Worm (Caenorhabditis elegans) whole organism, young adult: ENCODE results near the gene ehbp-1.
A peak's percentile ranks its signal among the peaks of the same experiment; 100 is the strongest.

Experiments
- B0035.1 ChIP-seq: sonication (generic microtip); optimal IDR thresholded peaks from 2 replicates; lab custom pipeline; 2016; ENCODE audit warnings: missing genetic modification characterization, mild to moderate bottlenecking, missing compliant biosample characterization, missing genotype, missing genetic modification reagents
- C06A6.2 ChIP-seq: fragments of 200-800 bp; sonication (Bioruptor generic); conservative IDR thresholded peaks from 2 replicates; pipeline ENCODE4 v1.3.6; 2022; ENCODE audit warnings: missing genetic modification characterization, missing compliant biosample characterization
- D2030.7 ChIP-seq: fragments of 200-800 bp; sonication (Bioruptor generic); IDR thresholded peaks from 2 replicates; pipeline ENCODE4 v1.3.6; 2022; ENCODE audit warnings: missing genetic modification reagents, missing genetic modification characterization, missing compliant biosample characterization
- F23B12.7 ChIP-seq: sonication (generic microtip); optimal IDR thresholded peaks from 2 replicates; lab custom pipeline; 2017; ENCODE audit warnings: missing genetic modification characterization, mild to moderate bottlenecking, missing compliant biosample characterization, antibody characterized with exemption, moderate library complexity; ENCODE audit not compliant: insufficient read depth
- F39B2.1 ChIP-seq: fragments of 200-800 bp; sonication (Bioruptor generic); IDR thresholded peaks from 2 replicates; pipeline ENCODE4 v1.3.6; 2022; ENCODE audit warnings: missing genetic modification reagents, missing genetic modification characterization, missing compliant biosample characterization
- F52B5.7 ChIP-seq: sonication (generic microtip); optimal IDR thresholded peaks from 2 replicates; lab custom pipeline; 2016; ENCODE audit warnings: mild to moderate bottlenecking, missing genetic modification characterization, missing compliant biosample characterization
- K12H6.12 ChIP-seq: fragments of 200-800 bp; sonication (Bioruptor generic); optimal IDR thresholded peaks from 2 replicates; lab custom pipeline; 2018; ENCODE audit warnings: mild to moderate bottlenecking, missing genetic modification characterization, missing compliant biosample characterization
- ZK185.1 ChIP-seq: sonication (generic microtip); optimal IDR thresholded peaks from 2 replicates; lab custom pipeline; 2016; ENCODE audit warnings: mild to moderate bottlenecking, missing genetic modification characterization, missing compliant biosample characterization; ENCODE audit not compliant: poor library complexity, severe bottlenecking
- ama-1 ChIP-seq, 3 experiments: fragments of 150-350 bp in 1 of 3; sonication (generic microtip) in 2 of 3; optimal IDR thresholded peaks; 2 replicates each; lab custom pipeline; 2014 to 2018; ENCODE audit warnings: missing biosample characterization in 2 of 3, missing genetic modification characterization in 2 of 3, missing genetic modification reagents in 2 of 3
- attf-5 ChIP-seq: fragments of 200-800 bp; sonication (Bioruptor generic); optimal IDR thresholded peaks from 2 replicates; lab custom pipeline; 2018; ENCODE audit warnings: mild to moderate bottlenecking, missing genetic modification characterization, missing compliant biosample characterization
- cebp-1 ChIP-seq, 2 experiments: fragments of 200-800 bp in 1 of 2; sonication (Bioruptor generic) in 1 of 2; sonication (generic microtip) in 1 of 2; IDR thresholded peaks in 1 of 2; optimal IDR thresholded peaks in 1 of 2; 2 replicates each; pipeline versions ENCODE4 v1.3.6 to Lab custom; 2017 to 2022; ENCODE audit warnings: missing compliant biosample characterization in 2 of 2, missing genetic modification characterization in 2 of 2, mild to moderate bottlenecking in 1 of 2, missing genetic modification reagents in 1 of 2, moderate library complexity in 1 of 2
- ceh-27 ChIP-seq: fragments of 200-800 bp; sonication (Bioruptor generic); optimal IDR thresholded peaks from 2 replicates; lab custom pipeline; 2018; ENCODE audit warnings: mild to moderate bottlenecking, missing genetic modification characterization, moderate library complexity, missing compliant biosample characterization
- ceh-79 ChIP-seq: sonication (generic microtip); optimal IDR thresholded peaks from 2 replicates; lab custom pipeline; 2017; ENCODE audit warnings: mild to moderate bottlenecking, missing genetic modification characterization, missing compliant biosample characterization
- ceh-91 ChIP-seq: fragments of 200-800 bp; sonication (Bioruptor generic); IDR thresholded peaks from 2 replicates; pipeline ENCODE4 v1.3.6; 2022; ENCODE audit warnings: missing genetic modification reagents, missing genetic modification characterization, missing compliant biosample characterization
- chd-7 ChIP-seq: sonication (generic microtip); optimal IDR thresholded peaks from 2 replicates; lab custom pipeline; 2016; ENCODE audit warnings: mild to moderate bottlenecking, missing genetic modification characterization, moderate library complexity, missing compliant biosample characterization
- dox-1 ChIP-seq: fragments of 200-800 bp; sonication (Bioruptor generic); IDR thresholded peaks from 2 replicates; pipeline ENCODE4 v1.3.6; 2022; ENCODE audit warnings: missing genetic modification reagents, missing genetic modification characterization, missing compliant biosample characterization
- efl-1 ChIP-seq: fragments of 150-350 bp; optimal IDR thresholded peaks from 2 replicates; lab custom pipeline; 2014; ENCODE audit warnings: missing biosample characterization, missing genetic modification reagents, missing genetic modification characterization
- egl-44 ChIP-seq: fragments of 200-800 bp; sonication (Bioruptor generic); IDR thresholded peaks from 2 replicates; pipeline ENCODE4 v1.3.6; 2022; ENCODE audit warnings: missing genetic modification reagents, missing genetic modification characterization, missing compliant biosample characterization
- hmg-20 ChIP-seq: fragments of 200-800 bp; sonication (Bioruptor generic); IDR thresholded peaks from 2 replicates; pipeline ENCODE4 v1.3.6; 2022; ENCODE audit warnings: missing genetic modification reagents, missing genetic modification characterization, missing compliant biosample characterization
- hrde-1 ChIP-seq: sonication (generic microtip); optimal IDR thresholded peaks from 2 replicates; lab custom pipeline; 2016; ENCODE audit warnings: missing genetic modification characterization, mild to moderate bottlenecking, missing compliant biosample characterization, moderate library complexity, missing genotype, missing genetic modification reagents, borderline replicate concordance
- let-526 ChIP-seq: fragments of 200-800 bp; sonication (Bioruptor generic); IDR thresholded peaks from 2 replicates; pipeline ENCODE4 v1.3.6; 2022; ENCODE audit warnings: missing genetic modification reagents, missing genetic modification characterization, missing compliant biosample characterization
- lin-40 ChIP-seq: sonication (generic microtip); optimal IDR thresholded peaks from 2 replicates; lab custom pipeline; 2016; ENCODE audit warnings: missing genetic modification characterization, mild to moderate bottlenecking, missing compliant biosample characterization, missing genotype, missing genetic modification reagents
- madf-10 ChIP-seq: sonication (generic microtip); optimal IDR thresholded peaks from 2 replicates; lab custom pipeline; 2016; ENCODE audit warnings: mild to moderate bottlenecking, missing genetic modification characterization, missing compliant biosample characterization
- madf-3 ChIP-seq: fragments of 200-800 bp; sonication (Bioruptor generic); IDR thresholded peaks from 2 replicates; pipeline ENCODE4 v1.3.6; 2022; ENCODE audit warnings: missing genetic modification reagents, missing genetic modification characterization, missing compliant biosample characterization
- mcd-1 ChIP-seq: fragments of 200-800 bp; sonication (Bioruptor generic); IDR thresholded peaks from 2 replicates; pipeline ENCODE4 v1.3.6; 2022; ENCODE audit warnings: missing genetic modification reagents, missing genetic modification characterization, missing compliant biosample characterization
- nfyb-1 ChIP-seq: fragments of 200-800 bp; sonication (Bioruptor generic); IDR thresholded peaks from 2 replicates; pipeline ENCODE4 v1.3.6; 2022; ENCODE audit warnings: missing genetic modification reagents, missing genetic modification characterization, missing compliant biosample characterization
- nhr-80 ChIP-seq: sonication (generic microtip); optimal IDR thresholded peaks from 2 replicates; lab custom pipeline; 2016; ENCODE audit warnings: missing genetic modification characterization, missing compliant biosample characterization
- pha-4 ChIP-seq: fragments of 150-350 bp; sonication (generic microtip); optimal IDR thresholded peaks from 2 replicates; lab custom pipeline; 2014; ENCODE audit warnings: missing biosample characterization, missing genetic modification reagents, missing genetic modification characterization
- repo-1 ChIP-seq: sonication (generic microtip); optimal IDR thresholded peaks from 2 replicates; lab custom pipeline; 2017; ENCODE audit warnings: mild to moderate bottlenecking, missing genetic modification characterization, missing compliant biosample characterization
- sea-2 ChIP-seq: fragments of 200-800 bp; sonication (Bioruptor generic); IDR thresholded peaks from 2 replicates; pipeline ENCODE4 v1.3.6; 2022; ENCODE audit warnings: missing genetic modification characterization, missing compliant biosample characterization
- snpc-4 ChIP-seq, 5 experiments: fragments of 150-350 bp in 1 of 5; sonication (generic microtip) in 4 of 5; optimal IDR thresholded peaks; 2 replicates each; lab custom pipeline; 2014 to 2018; ENCODE audit warnings: missing genetic modification characterization in 5 of 5, missing biosample characterization in 3 of 5, antibody characterized with exemption in 2 of 5, mild to moderate bottlenecking in 2 of 5, missing compliant biosample characterization in 2 of 5, missing genotype in 2 of 5, moderate library complexity in 2 of 5, missing genetic modification reagents in 1 of 5
- tbp1 ChIP-seq: fragments of 200-800 bp; sonication (Bioruptor generic); optimal IDR thresholded peaks from 2 replicates; lab custom pipeline; 2018; ENCODE audit warnings: mild to moderate bottlenecking, missing genetic modification characterization, missing compliant biosample characterization
- tlf-1 ChIP-seq: fragments of 200-800 bp; sonication (Bioruptor generic); optimal IDR thresholded peaks from 2 replicates; lab custom pipeline; 2018; ENCODE audit warnings: mild to moderate bottlenecking, missing genetic modification characterization, missing compliant biosample characterization
- unc-130 ChIP-seq: sonication (generic microtip); optimal IDR thresholded peaks from 2 replicates; lab custom pipeline; 2016; ENCODE audit warnings: missing genetic modification reagents, missing genetic modification characterization, missing compliant biosample characterization
- zfh-2 ChIP-seq: fragments of 200-800 bp; sonication (Bioruptor generic); conservative IDR thresholded peaks from 2 replicates; pipeline ENCODE4 v1.3.6; 2022; ENCODE audit warnings: missing genetic modification reagents, missing genetic modification characterization, missing compliant biosample characterization
- zim-3 ChIP-seq: sonication (generic microtip); optimal IDR thresholded peaks from 2 replicates; lab custom pipeline; 2017; ENCODE audit warnings: mild to moderate bottlenecking, missing genetic modification characterization, moderate library complexity, missing compliant biosample characterization
- ztf-26 ChIP-seq: sonication (generic microtip); optimal IDR thresholded peaks from 2 replicates; lab custom pipeline; 2017; ENCODE audit warnings: missing genetic modification characterization, missing compliant biosample characterization
- ztf-28 ChIP-seq: fragments of 200-800 bp; sonication (Bioruptor generic); IDR thresholded peaks from 2 replicates; pipeline ENCODE4 v1.3.6; 2022; ENCODE audit warnings: missing genetic modification reagents, missing genetic modification characterization, missing compliant biosample characterization
- ztf-3 ChIP-seq: fragments of 200-800 bp; sonication (Bioruptor generic); optimal IDR thresholded peaks from 2 replicates; lab custom pipeline; 2018; ENCODE audit warnings: mild to moderate bottlenecking, missing genetic modification characterization, missing compliant biosample characterization

The ehbp-1 gene

DNA sequence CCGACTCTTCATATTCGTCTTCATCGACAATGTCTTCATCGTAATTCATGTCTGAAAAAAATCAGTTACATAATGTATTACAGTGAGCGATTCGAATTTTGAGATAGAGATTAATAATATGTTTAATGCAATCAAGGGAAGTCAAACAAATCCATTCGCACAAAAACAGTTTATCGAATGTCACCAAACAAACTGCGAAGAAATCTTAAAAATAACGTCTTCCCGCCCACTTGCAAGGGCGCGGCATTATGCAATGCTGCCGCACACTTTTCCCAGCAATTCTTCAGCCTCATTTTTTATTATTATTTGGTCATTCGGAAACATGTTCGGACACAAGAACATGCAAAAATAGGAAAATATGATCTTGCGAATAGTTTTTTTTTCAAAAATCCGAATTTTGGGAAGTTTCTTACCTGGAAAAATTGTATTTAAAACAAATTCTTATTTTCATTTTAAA lies 6.2 kb upstream of the ehbp-1 start, which contains the start of gene mdf-1 (continued):
- peak; percentile 21 for TF ChIP-seq chd-7 (tag; lab: Kevin White, UChicago)
- TF ChIP-seq dox-1 (GFP tag; lab: Robert Waterston, UW): peak; percentile 49; the same call in 1 of the 2 replicates
- TF ChIP-seq hrde-1 (tag; lab: Kevin White, UChicago): peak; percentile 34
- peak; percentile 59 for TF ChIP-seq efl-1 (GFP tag; lab: Kevin White, UChicago)
- peak; percentile 24 for TF ChIP-seq F23B12.7 (tag; lab: Kevin White, UChicago)
- no peak for TF ChIP-seq zim-3
- peak; percentile 69; the same call in 1 of the 2 replicates for TF ChIP-seq madf-3 (GFP tag; lab: Robert Waterston, UW)
- TF ChIP-seq hmg-20 (GFP tag; lab: Robert Waterston, UW): 0 out of 2 replicates have a peak, but pooled peaks have one; percentile 4
- TF ChIP-seq D2030.7 (GFP tag; lab: Robert Waterston, UW): peak; percentile 17; the same call in 1 of the 2 replicates
- peak; percentile 26 for TF ChIP-seq madf-10 (tag; lab: Kevin White, UChicago)
- TF ChIP-seq tbp1: peak; percentile 53
- TF ChIP-seq ZK185.1 (tag; lab: Kevin White, UChicago): peak; percentile 58
- peak; percentile 63 for TF ChIP-seq C06A6.2 (GFP tag; lab: Robert Waterston, UW)
- peak; percentile 23 for TF ChIP-seq lin-40 (tag; lab: Kevin White, UChicago)
- TF ChIP-seq ceh-79 (tag; lab: Kevin White, UChicago): no peak
- peak; percentile 34; the same call in 1 of the 2 replicates for TF ChIP-seq nfyb-1 (GFP tag; lab: Robert Waterston, UW)
- peak; percentile 10 for TF ChIP-seq B0035.1

DNA sequence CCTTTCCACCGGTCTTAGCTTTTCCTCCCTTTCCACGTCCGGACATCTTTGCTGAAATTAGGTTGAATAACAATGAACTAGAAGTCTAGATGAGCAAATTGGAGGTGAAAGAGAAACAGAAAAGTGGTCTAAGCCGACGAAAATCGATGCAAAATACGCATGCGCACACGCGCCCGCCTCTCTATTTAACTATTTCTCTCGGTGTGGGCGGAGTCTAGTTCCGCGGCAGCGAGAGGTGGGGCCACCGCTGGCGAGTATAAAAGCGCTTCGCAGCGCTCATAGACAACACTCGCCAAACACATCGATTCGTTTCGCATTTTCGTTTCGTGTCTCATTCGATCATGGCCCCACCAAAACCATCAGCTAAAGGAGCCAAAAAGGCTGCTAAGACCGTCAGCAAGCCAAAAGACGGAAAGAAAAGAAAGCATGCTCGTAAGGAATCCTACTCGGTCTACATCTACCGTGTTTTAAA lies 5.2 kb upstream of the ehbp-1 start, which contains the start of the genes his-35 and his-41:
Gene his-35, minus strand, starts transcription at position 51 of the 472 bp plus-strand sequence.
Gene his-41, plus strand, starts transcription at position 299 of the 472 bp plus-strand sequence.
- no peak for TF ChIP-seq tlf-1 (GFP tag; lab: Kevin White, UChicago)
- TF ChIP-seq ZK185.1 (tag; lab: Kevin White, UChicago): peak; percentile 22
- TF ChIP-seq unc-130 (GFP tag; lab: Kevin White, UChicago): no peak
- TF ChIP-seq chd-7 (tag; lab: Kevin White, UChicago): peak; percentile 6
- TF ChIP-seq egl-44 (GFP tag; lab: Robert Waterston, UW): peak; percentile 24; the same call in 1 of the 2 replicates
- no peak for TF ChIP-seq ztf-28
- TF ChIP-seq ceh-91 (GFP tag; lab: Robert Waterston, UW): no peak
- TF ChIP-seq ztf-3 (GFP tag; lab: Kevin White, UChicago): no peak
- TF ChIP-seq ceh-27 (GFP tag; lab: Kevin White, UChicago): peak; percentile 67
- peak; percentile 32 for TF ChIP-seq nhr-80 (tag; lab: Kevin White, UChicago)
- no peak for TF ChIP-seq snpc-4 (GFP tag; optimal IDR thresholded peaks at IDR 0.05; lab: Kevin White, UChicago)
- no peak for TF ChIP-seq snpc-4 (tag; optimal IDR thresholded peaks at IDR 0.05; lab: Kevin White, UChicago)
- peak; percentile 75 for TF ChIP-seq zfh-2 (GFP tag; lab: Robert Waterston, UW)
- TF ChIP-seq mcd-1: peak; percentile 66
- TF ChIP-seq ztf-26 (tag; lab: Kevin White, UChicago): peak; percentile 10
- TF ChIP-seq K12H6.12 (tag; lab: Kevin White, UChicago): peak; percentile 66
- TF ChIP-seq F39B2.1 (GFP tag; lab: Robert Waterston, UW): peak; percentile 12; the same call in 1 of the 2 replicates
- TF ChIP-seq repo-1 (tag; lab: Kevin White, UChicago): no peak
- TF ChIP-seq F52B5.7: peak; percentile 7
- TF ChIP-seq C06A6.2 (GFP tag; lab: Robert Waterston, UW): 0 out of 2 replicates have a peak, but pooled peaks have one; percentile 30
- peak; percentile 61 for TF ChIP-seq dox-1 (GFP tag; lab: Robert Waterston, UW)
- TF ChIP-seq tbp1: peak; percentile 27
- no peak for TF ChIP-seq cebp-1 (GFP tag; IDR thresholded peaks at IDR 0.05; lab: Robert Waterston, UW)
- TF ChIP-seq cebp-1 (tag; optimal IDR thresholded peaks at IDR 0.05; lab: Kevin White, UChicago): peak; percentile 54
- no peak for TF ChIP-seq pha-4
- no peak for TF ChIP-seq sea-2
- TF ChIP-seq lin-40 (tag; lab: Kevin White, UChicago): peak; percentile 63
- TF ChIP-seq let-526 (GFP tag; lab: Robert Waterston, UW): 0 out of 2 replicates have a peak, but pooled peaks have one; percentile 34
- TF ChIP-seq attf-5: peak; percentile 50
- peak; percentile 85 for TF ChIP-seq ama-1 (optimal IDR thresholded peaks at IDR 0.05; lab: Kevin White, UChicago)
- TF ChIP-seq ama-1 (GFP tag; optimal IDR thresholded peaks at IDR 0.05; lab: Kevin White, UChicago): no peak
